Worm (Caenorhabditis elegans) whole organism, mixed stage, embryonic: ENCODE results near the gene C10C6.7.

Experiments
- M03D4.4 ChIP-seq: sonication (generic microtip); optimal IDR thresholded peaks from 2 replicates; lab custom pipeline; 2017; ENCODE audit warnings: mild to moderate bottlenecking, missing genetic modification characterization, missing compliant biosample characterization
- bed-3 ChIP-seq: fragments of 200-800 bp; sonication (Bioruptor generic); optimal IDR thresholded peaks from 3 replicates; lab custom pipeline; 2018; ENCODE audit warnings: mild to moderate bottlenecking, missing genetic modification characterization, moderate library complexity, missing compliant biosample characterization
- blmp-1 ChIP-seq: fragments of 150-350 bp; optimal IDR thresholded peaks from 2 replicates; lab custom pipeline; 2014; ENCODE audit warnings: missing biosample characterization, missing genetic modification characterization
- ceh-39 ChIP-seq: fragments of 150-350 bp; optimal IDR thresholded peaks from 2 replicates; lab custom pipeline; 2014; ENCODE audit warnings: missing biosample characterization, missing genetic modification characterization
- ceh-43 ChIP-seq: fragments of 200-800 bp; sonication (Bioruptor generic); optimal IDR thresholded peaks from 2 replicates; lab custom pipeline; 2018; ENCODE audit warnings: mild to moderate bottlenecking, missing genetic modification characterization, moderate library complexity, missing compliant biosample characterization
- ceh-83 ChIP-seq: fragments of 200-800 bp; sonication (Bioruptor generic); optimal IDR thresholded peaks from 2 replicates; lab custom pipeline; 2018; ENCODE audit warnings: mild to moderate bottlenecking, missing genetic modification characterization, missing compliant biosample characterization
- ces-1 ChIP-seq: fragments of 150-350 bp; optimal IDR thresholded peaks from 2 replicates; lab custom pipeline; 2014; ENCODE audit warnings: missing biosample characterization, missing genetic modification reagents, missing genetic modification characterization
- cnd-1 ChIP-seq: fragments of 200-800 bp; sonication (Bioruptor generic); optimal IDR thresholded peaks from 2 replicates; lab custom pipeline; 2018; ENCODE audit warnings: mild to moderate bottlenecking, missing genetic modification characterization, missing compliant biosample characterization
- drap-1 ChIP-seq: fragments of 200-800 bp; sonication (Bioruptor generic); optimal IDR thresholded peaks from 3 replicates; lab custom pipeline; 2018; ENCODE audit warnings: mild to moderate bottlenecking, missing genetic modification characterization, missing compliant biosample characterization
- elt-1 ChIP-seq: sonication (generic microtip); optimal IDR thresholded peaks from 2 replicates; lab custom pipeline; 2017; ENCODE audit warnings: missing genetic modification characterization, mild to moderate bottlenecking, missing compliant biosample characterization, antibody characterized with exemption, moderate library complexity, borderline replicate concordance; ENCODE audit not compliant: insufficient read depth
- flh-1 ChIP-seq: fragments of 200-800 bp; sonication (Bioruptor generic); optimal IDR thresholded peaks from 2 replicates; lab custom pipeline; 2018; ENCODE audit warnings: mild to moderate bottlenecking, missing genetic modification characterization, moderate library complexity, missing compliant biosample characterization
- ham-2 ChIP-seq: fragments of 200-800 bp; sonication (Bioruptor generic); optimal IDR thresholded peaks from 2 replicates; lab custom pipeline; 2018; ENCODE audit warnings: mild to moderate bottlenecking, missing genetic modification characterization, missing compliant biosample characterization
- hlh-1 ChIP-seq: fragments of 150-350 bp; optimal IDR thresholded peaks from 2 replicates; lab custom pipeline; 2014; ENCODE audit warnings: missing biosample characterization, missing genetic modification reagents, missing genetic modification characterization
- lin-13 ChIP-seq: fragments of 150-350 bp; optimal IDR thresholded peaks from 2 replicates; lab custom pipeline; 2014; ENCODE audit warnings: missing biosample characterization, missing genetic modification characterization
- lin-32 ChIP-seq: fragments of 200-800 bp; sonication (Bioruptor generic); optimal IDR thresholded peaks from 2 replicates; lab custom pipeline; 2018; ENCODE audit warnings: mild to moderate bottlenecking, missing genetic modification characterization, missing compliant biosample characterization
- mab-5 ChIP-seq: fragments of 150-350 bp; optimal IDR thresholded peaks from 2 replicates; lab custom pipeline; 2014; ENCODE audit warnings: missing biosample characterization, missing genetic modification characterization
- mep-1 ChIP-seq: fragments of 150-350 bp; optimal IDR thresholded peaks from 2 replicates; lab custom pipeline; 2017; ENCODE audit warnings: missing biosample characterization, missing genetic modification reagents, missing genetic modification characterization, inconsistent platforms
- mls-2 ChIP-seq: sonication (generic microtip); optimal IDR thresholded peaks from 2 replicates; lab custom pipeline; 2016; ENCODE audit warnings: mild to moderate bottlenecking, missing genetic modification characterization, moderate library complexity, missing compliant biosample characterization
- nhr-12 ChIP-seq: fragments of 150-350 bp; optimal IDR thresholded peaks from 2 replicates; lab custom pipeline; 2014; ENCODE audit warnings: missing biosample characterization, missing genetic modification characterization
- nhr-2 ChIP-seq: fragments of 150-350 bp; optimal IDR thresholded peaks from 2 replicates; lab custom pipeline; 2014; ENCODE audit warnings: missing biosample characterization, missing genetic modification characterization
- nhr-237 ChIP-seq: fragments of 150-350 bp; optimal IDR thresholded peaks from 2 replicates; lab custom pipeline; 2014; ENCODE audit warnings: missing biosample characterization, missing genetic modification characterization
- nhr-28 ChIP-seq: fragments of 150-350 bp; optimal IDR thresholded peaks from 2 replicates; lab custom pipeline; 2014; ENCODE audit warnings: missing biosample characterization, missing genetic modification characterization
- nhr-76 ChIP-seq: sonication (generic microtip); optimal IDR thresholded peaks from 2 replicates; lab custom pipeline; 2017; ENCODE audit warnings: missing biosample characterization, missing genetic modification characterization
- pha-4 ChIP-seq: fragments of 150-350 bp; optimal IDR thresholded peaks from 2 replicates; lab custom pipeline; 2018; ENCODE audit warnings: missing biosample characterization, missing genetic modification reagents, missing genetic modification characterization
- sem-2 ChIP-seq: fragments of 200-800 bp; sonication (Bioruptor generic); optimal IDR thresholded peaks from 2 replicates; lab custom pipeline; 2018; ENCODE audit warnings: mild to moderate bottlenecking, missing genetic modification characterization, missing compliant biosample characterization
- snpc-4 ChIP-seq: fragments of 150-350 bp; optimal IDR thresholded peaks from 2 replicates; lab custom pipeline; 2014; ENCODE audit warnings: missing biosample characterization, missing genetic modification characterization
- sptf-1 ChIP-seq: sonication (generic microtip); optimal IDR thresholded peaks from 2 replicates; lab custom pipeline; 2017; ENCODE audit warnings: mild to moderate bottlenecking, missing genetic modification characterization, moderate library complexity, missing compliant biosample characterization
- tbx-8 ChIP-seq: fragments of 200-800 bp; sonication (Bioruptor generic); optimal IDR thresholded peaks from 2 replicates; lab custom pipeline; 2018; ENCODE audit warnings: mild to moderate bottlenecking, missing genetic modification characterization, moderate library complexity, missing compliant biosample characterization
- unc-120 ChIP-seq: sonication (generic microtip); optimal IDR thresholded peaks from 2 replicates; lab custom pipeline; 2017; ENCODE audit warnings: missing genetic modification characterization, missing compliant biosample characterization; ENCODE audit not compliant: poor library complexity, severe bottlenecking
- unc-39 ChIP-seq: fragments of 150-350 bp; optimal IDR thresholded peaks from 2 replicates; lab custom pipeline; 2014; ENCODE audit warnings: missing biosample characterization, missing genetic modification characterization
- unc-62 ChIP-seq: fragments of 150-350 bp; optimal IDR thresholded peaks from 2 replicates; lab custom pipeline; 2014; ENCODE audit warnings: missing biosample characterization, missing genetic modification reagents, missing genetic modification characterization
- zip-8 ChIP-seq: fragments of 150-350 bp; optimal IDR thresholded peaks from 2 replicates; lab custom pipeline; 2014; ENCODE audit warnings: missing biosample characterization, missing genetic modification characterization
- ztf-11 ChIP-seq: fragments of 150-350 bp; optimal IDR thresholded peaks from 2 replicates; lab custom pipeline; 2014; ENCODE audit warnings: missing biosample characterization, missing genetic modification characterization

The C10C6.7 gene

DNA sequence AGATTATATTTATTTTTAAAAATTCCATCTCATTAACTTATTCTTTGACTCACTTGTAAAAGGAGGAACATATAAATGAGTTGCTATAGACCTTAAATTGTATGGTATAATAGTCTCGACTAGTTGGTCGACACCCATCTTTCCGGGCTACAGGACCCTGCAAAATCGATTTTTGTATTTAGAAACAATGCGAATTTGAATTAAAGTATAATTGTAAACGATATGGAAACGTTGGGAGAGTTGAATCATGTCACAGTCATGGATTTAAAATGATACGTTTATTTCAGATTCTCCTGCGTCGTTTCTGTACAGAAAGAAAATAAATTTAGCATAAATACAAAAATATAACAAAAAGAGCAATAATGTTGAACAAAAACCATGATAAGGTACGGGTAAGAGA lies 11.8 kb upstream of the C10C6.7 start, which contains the start of gene catp-8:
Gene catp-8 (minus strand): TSS at position 157 of the 400 bp plus-strand sequence.
- no peak for TF ChIP-seq ham-2 (GFP tag; lab: Kevin White, UChicago)
- no peak for TF ChIP-seq drap-1 (GFP tag; lab: Kevin White, UChicago)
- no peak for TF ChIP-seq hlh-1 (tag; lab: Kevin White, UChicago)

ce11 chrIV:11475080-11475479 lies 7.8 kb upstream of the C10C6.7 start:
- TF ChIP-seq sem-2 (GFP tag; lab: Kevin White, UChicago) (no peak), blmp-1 (no peak), nhr-28 (tag; lab: Kevin White, UChicago) (no peak), nhr-237 (tag; lab: Kevin White, UChicago) (no peak), mls-2 (tag; lab: Kevin White, UChicago) (no peak), unc-39 (tag; lab: Kevin White, UChicago) (no peak), unc-62 (GFP tag; lab: Kevin White, UChicago) (no peak), ceh-43 (GFP tag; lab: Kevin White, UChicago) (no peak), ham-2 (GFP tag; lab: Kevin White, UChicago) (no peak), hlh-1 (tag; lab: Kevin White, UChicago) (no peak), flh-1 (no peak), ztf-11 (tag; lab: Kevin White, UChicago) (no peak), ces-1 (GFP tag; lab: Kevin White, UChicago) (no peak), snpc-4 (tag; lab: Kevin White, UChicago) (no peak), lin-13 (tag; lab: Kevin White, UChicago) (no peak)

DNA sequence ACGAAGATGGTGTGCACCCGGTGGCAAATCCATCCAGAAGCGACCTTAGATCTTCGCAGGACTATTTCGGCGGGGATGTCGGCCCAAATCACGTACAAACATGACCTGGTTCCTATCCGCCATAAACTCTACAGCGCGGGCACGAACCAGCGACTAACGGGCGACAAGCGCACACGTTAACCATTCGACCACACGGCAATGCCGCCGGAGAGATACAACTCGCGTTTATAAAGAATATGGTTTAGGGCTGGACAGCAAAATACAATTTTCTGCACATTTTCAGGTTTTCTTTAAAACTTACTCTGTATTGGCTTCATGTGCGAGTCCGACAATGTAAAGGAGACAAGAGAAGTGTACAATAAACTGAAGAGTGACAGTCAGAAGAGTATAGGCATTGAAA lies 6.8 kb upstream of the C10C6.7 start:
- no peak for TF ChIP-seq elt-1 (tag; lab: Kevin White, UChicago)
- TF ChIP-seq nhr-76 (tag; lab: Kevin White, UChicago), result no peak
- TF ChIP-seq zip-8 (tag; lab: Kevin White, UChicago), result no peak
- peak; percentile 94 for TF ChIP-seq M03D4.4
- peak; percentile 53 for TF ChIP-seq unc-62 (GFP tag; lab: Kevin White, UChicago)
- TF ChIP-seq unc-120, result peak; percentile 97
- peak; percentile 92 for TF ChIP-seq ceh-43 (GFP tag; lab: Kevin White, UChicago)
- peak; percentile 69 for TF ChIP-seq unc-39 (tag; lab: Kevin White, UChicago)
- no peak for TF ChIP-seq ceh-39 (tag; lab: Kevin White, UChicago)
- TF ChIP-seq hlh-1 (tag; lab: Kevin White, UChicago), result peak; percentile 9
- peak; percentile 58 for TF ChIP-seq mep-1 (tag; lab: Kevin White, UChicago)
- peak; percentile 96 for TF ChIP-seq drap-1 (GFP tag; lab: Kevin White, UChicago)
- TF ChIP-seq sptf-1 (tag; lab: Kevin White, UChicago), result peak; percentile 98
- peak; percentile 51 for TF ChIP-seq ztf-11 (tag; lab: Kevin White, UChicago)
- no peak for TF ChIP-seq ces-1 (GFP tag; lab: Kevin White, UChicago)
- TF ChIP-seq nhr-28 (tag; lab: Kevin White, UChicago), result peak; percentile 69
- TF ChIP-seq tbx-8 (GFP tag; lab: Kevin White, UChicago), result peak; percentile 94
- TF ChIP-seq nhr-2 (tag; lab: Kevin White, UChicago), result peak; percentile 33
- peak; percentile 96 for TF ChIP-seq bed-3 (GFP tag; lab: Kevin White, UChicago)
- TF ChIP-seq flh-1, result peak; percentile 86
- TF ChIP-seq mls-2 (tag; lab: Kevin White, UChicago), result peak; percentile 97
- TF ChIP-seq snpc-4 (tag; lab: Kevin White, UChicago), result no peak
- TF ChIP-seq mab-5 (tag; lab: Kevin White, UChicago), result no peak
- TF ChIP-seq lin-32 (GFP tag; lab: Kevin White, UChicago), result peak; percentile 96
- no peak for TF ChIP-seq nhr-12 (tag; lab: Kevin White, UChicago)
- TF ChIP-seq ceh-83 (GFP tag; lab: Kevin White, UChicago), result peak; percentile 97
- peak; percentile 96 for TF ChIP-seq cnd-1 (tag; lab: Kevin White, UChicago)
- TF ChIP-seq nhr-237 (tag; lab: Kevin White, UChicago), result no peak
- TF ChIP-seq pha-4, result peak; percentile 6
- peak; percentile 87 for TF ChIP-seq sem-2 (GFP tag; lab: Kevin White, UChicago)
- no peak for TF ChIP-seq blmp-1
- TF ChIP-seq ham-2 (GFP tag; lab: Kevin White, UChicago), result peak; percentile 95
- peak; percentile 58 for TF ChIP-seq lin-13 (tag; lab: Kevin White, UChicago)

DNA sequence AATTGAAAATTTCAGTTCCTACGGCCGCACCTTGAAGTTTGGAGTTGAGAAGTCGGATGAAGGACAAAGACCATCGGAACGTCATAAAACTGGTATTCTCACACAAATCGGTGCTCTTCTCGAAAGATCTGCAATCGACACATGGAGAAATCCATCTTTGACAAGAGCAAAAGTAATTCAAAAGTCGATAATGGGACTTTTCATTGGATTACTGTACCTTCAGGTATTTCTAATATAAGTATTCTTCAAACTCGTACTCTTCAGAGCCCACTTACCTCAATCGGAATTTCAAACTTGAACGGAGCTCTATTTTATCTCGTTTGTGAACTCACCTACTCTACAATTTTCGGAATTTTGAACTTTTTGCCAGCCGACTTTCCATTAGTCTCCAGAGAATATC lies 4.7 kb upstream of the C10C6.7 start:
- TF ChIP-seq nhr-76 (tag; lab: Kevin White, UChicago) (no peak), unc-120 (no peak), ztf-11 (tag; lab: Kevin White, UChicago) (no peak), snpc-4 (tag; lab: Kevin White, UChicago) (no peak), nhr-237 (tag; lab: Kevin White, UChicago) (no peak), ceh-39 (tag; lab: Kevin White, UChicago) (no peak), lin-13 (tag; lab: Kevin White, UChicago) (no peak), hlh-1 (tag; lab: Kevin White, UChicago) (no peak), ham-2 (GFP tag; lab: Kevin White, UChicago) (no peak), blmp-1 (no peak)
